Fruit fly (Drosophila melanogaster): ENCODE data around the gene wb.

DNA sequence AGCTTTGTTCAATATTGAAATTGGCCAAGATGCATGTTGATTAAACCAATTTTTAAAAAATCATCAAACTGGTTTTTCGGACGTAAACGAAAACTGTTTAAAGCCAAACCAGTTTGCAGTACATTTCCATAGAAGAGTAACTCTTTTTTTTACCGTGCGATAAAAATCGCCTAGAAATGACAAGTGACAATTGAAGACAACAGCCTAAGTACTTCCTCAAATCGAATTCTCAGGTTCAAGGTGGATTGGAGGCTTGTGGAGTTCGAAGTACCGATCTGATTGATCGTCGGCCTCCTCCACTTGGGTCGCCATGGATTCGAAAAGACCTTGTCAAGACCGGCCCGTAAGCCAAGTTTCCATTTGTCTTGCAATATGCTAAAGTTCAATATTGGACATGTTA, 87.8 kb downstream of the wb start:
- TF ChIP-seq CTCF (optimal IDR thresholded peaks at IDR 0.05), result no peak
- TF ChIP-seq CG8478 (optimal IDR thresholded peaks at IDR 0.05), result no peak
